Fruit fly (Drosophila melanogaster) whole organism, prepupa: Measurements from ENCODE around the gene Mms19.

Experiments
- Blimp-1 ChIP-seq: fragments of 200-800 bp; sonication (Bioruptor generic); optimal IDR thresholded peaks from 3 replicates; lab custom pipeline; 2017; ENCODE audit warnings: missing biosample characterization, missing genetic modification characterization, mild to moderate bottlenecking, moderate library complexity, missing genetic modification reagents
- CG10669 ChIP-seq: fragments of 200-800 bp; sonication (Bioruptor generic); optimal IDR thresholded peaks from 3 replicates; lab custom pipeline; 2018; ENCODE audit warnings: missing biosample characterization, mild to moderate bottlenecking, missing genetic modification characterization, moderate library complexity
- CG11294 ChIP-seq: fragments of 200-800 bp; sonication (Bioruptor generic); IDR thresholded peaks from 2 replicates; pipeline ENCODE4 v1.3.6; 2022; ENCODE audit warnings: missing biosample characterization, missing genetic modification characterization
- CG11762 ChIP-seq: fragments of 200-800 bp; sonication (Bioruptor generic); optimal IDR thresholded peaks from 3 replicates; lab custom pipeline; 2016; ENCODE audit warnings: missing biosample characterization, missing genetic modification characterization; ENCODE audit not compliant: insufficient read depth
- CG11902 ChIP-seq: fragments of 200-800 bp; sonication (Bioruptor generic); optimal IDR thresholded peaks from 3 replicates; lab custom pipeline; 2016; ENCODE audit warnings: missing biosample characterization, missing genetic modification characterization
- CG15336 ChIP-seq: fragments of 200-800 bp; sonication (Bioruptor generic); IDR thresholded peaks from 2 replicates; pipeline ENCODE4 v1.3.6; 2022; ENCODE audit warnings: missing biosample characterization, missing genetic modification characterization
- CG1621 ChIP-seq: fragments of 200-800 bp; sonication (Bioruptor generic); optimal IDR thresholded peaks from 3 replicates; lab custom pipeline; 2018; ENCODE audit warnings: missing biosample characterization, mild to moderate bottlenecking, missing genetic modification characterization
- CG3032 ChIP-seq: fragments of 200-800 bp; optimal IDR thresholded peaks from 2 replicates; lab custom pipeline; 2019; ENCODE audit warnings: missing biosample characterization, mild to moderate bottlenecking, missing genetic modification characterization, moderate library complexity
- CG31627 ChIP-seq: fragments of 200-800 bp; sonication (Bioruptor generic); optimal IDR thresholded peaks from 3 replicates; lab custom pipeline; 2016; ENCODE audit warnings: missing biosample characterization, missing genetic modification characterization
- CG32006 ChIP-seq: fragments of 200-800 bp; sonication (Bioruptor generic); optimal IDR thresholded peaks from 3 replicates; lab custom pipeline; 2017; ENCODE audit warnings: missing biosample characterization, mild to moderate bottlenecking, missing genetic modification characterization
- CG4318 ChIP-seq: fragments of 200-800 bp; sonication (Bioruptor generic); optimal IDR thresholded peaks from 3 replicates; lab custom pipeline; 2017; ENCODE audit warnings: missing biosample characterization, mild to moderate bottlenecking, missing genetic modification characterization
- CG6163 ChIP-seq: fragments of 200-800 bp; sonication (Bioruptor generic); IDR thresholded peaks from 3 replicates; pipeline ENCODE4 v1.3.6; 2022; ENCODE audit warnings: missing biosample characterization, missing genetic modification characterization
- CG6276 ChIP-seq: fragments of 200-800 bp; sonication (Bioruptor generic); optimal IDR thresholded peaks from 2 replicates; lab custom pipeline; 2017; ENCODE audit warnings: missing biosample characterization, mild to moderate bottlenecking, missing genetic modification characterization
- CG6808 ChIP-seq: fragments of 200-800 bp; sonication (Bioruptor generic); optimal IDR thresholded peaks from 3 replicates; lab custom pipeline; 2017; ENCODE audit warnings: missing biosample characterization, missing genetic modification characterization, mild to moderate bottlenecking, moderate library complexity, missing genetic modification reagents
- CG6854 ChIP-seq: fragments of 200-800 bp; sonication (Bioruptor generic); optimal IDR thresholded peaks from 2 replicates; lab custom pipeline; 2017; ENCODE audit warnings: missing biosample characterization, mild to moderate bottlenecking, missing genetic modification characterization
- CG7368 ChIP-seq: fragments of 200-800 bp; sonication (Bioruptor generic); optimal IDR thresholded peaks from 3 replicates; lab custom pipeline; 2016; ENCODE audit warnings: missing biosample characterization, missing genetic modification characterization
- CG8119 ChIP-seq: fragments of 200-800 bp; sonication (Bioruptor generic); IDR thresholded peaks from 3 replicates; pipeline ENCODE4 v1.3.6; 2022; ENCODE audit warnings: missing biosample characterization, missing genetic modification characterization
- CG8319 ChIP-seq: fragments of 200-800 bp; sonication (Bioruptor generic); optimal IDR thresholded peaks from 3 replicates; lab custom pipeline; 2016; ENCODE audit warnings: missing biosample characterization, missing genetic modification characterization
- CG8632 ChIP-seq: fragments of 200-800 bp; sonication (Bioruptor generic); optimal IDR thresholded peaks from 3 replicates; lab custom pipeline; 2016; ENCODE audit warnings: missing biosample characterization, missing genetic modification characterization
- CG9139 ChIP-seq: fragments of 200-800 bp; sonication (Bioruptor generic); optimal IDR thresholded peaks from 3 replicates; lab custom pipeline; 2017; ENCODE audit warnings: missing biosample characterization, mild to moderate bottlenecking, missing genetic modification characterization
- Eip75B ChIP-seq: fragments of 200-800 bp; sonication (Bioruptor generic); optimal IDR thresholded peaks from 3 replicates; lab custom pipeline; 2016; ENCODE audit warnings: missing biosample characterization, missing genetic modification characterization
- Eip78C ChIP-seq: fragments of 200-800 bp; sonication (Bioruptor generic); peaks from one replicate; lab custom pipeline; 2016; ENCODE audit warnings: missing biosample characterization, missing genetic modification characterization
- Eip93F ChIP-seq: fragments of 200-800 bp; sonication (Bioruptor generic); optimal IDR thresholded peaks from 2 replicates; lab custom pipeline; 2016; ENCODE audit warnings: missing biosample characterization, mild to moderate bottlenecking, missing genetic modification characterization
- Ets21C ChIP-seq: fragments of 200-800 bp; sonication (Bioruptor generic); optimal IDR thresholded peaks from 3 replicates; lab custom pipeline; 2016; ENCODE audit warnings: missing biosample characterization, missing genetic modification characterization
- Ets96B ChIP-seq: fragments of 200-800 bp; optimal IDR thresholded peaks from 2 replicates; lab custom pipeline; 2019; ENCODE audit warnings: missing biosample characterization, mild to moderate bottlenecking, missing genetic modification characterization, moderate library complexity
- Gug ChIP-seq: fragments of 200-800 bp; sonication (Bioruptor generic); IDR thresholded peaks from 2 replicates; pipeline ENCODE4 v1.3.6; 2022; ENCODE audit warnings: missing biosample characterization, missing genetic modification characterization
- Hr39 ChIP-seq: fragments of 200-800 bp; sonication (Bioruptor generic); optimal IDR thresholded peaks from 2 replicates; lab custom pipeline; 2016; ENCODE audit warnings: missing biosample characterization, missing genetic modification characterization
- Hr4 ChIP-seq: fragments of 200-800 bp; sonication (Bioruptor generic); optimal IDR thresholded peaks from 3 replicates; lab custom pipeline; 2016; ENCODE audit warnings: missing biosample characterization, missing genetic modification characterization
- Lpt ChIP-seq: fragments of 200-800 bp; sonication (Bioruptor generic); optimal IDR thresholded peaks from 3 replicates; lab custom pipeline; 2016; ENCODE audit warnings: missing biosample characterization, missing genetic modification characterization
- OdsH ChIP-seq: fragments of 200-800 bp; sonication (Bioruptor generic); optimal IDR thresholded peaks from 3 replicates; lab custom pipeline; 2016; ENCODE audit warnings: missing biosample characterization, missing genetic modification characterization
- Smox ChIP-seq: fragments of 200-800 bp; sonication (Bioruptor generic); optimal IDR thresholded peaks from 3 replicates; lab custom pipeline; 2016; ENCODE audit warnings: missing biosample characterization, missing genetic modification characterization
- Sox102F ChIP-seq: fragments of 200-800 bp; sonication (Bioruptor generic); optimal IDR thresholded peaks from 2 replicates; lab custom pipeline; 2016; ENCODE audit warnings: missing biosample characterization, mild to moderate bottlenecking, missing genetic modification characterization
- Sox14 ChIP-seq: fragments of 200-800 bp; sonication (Bioruptor generic); optimal IDR thresholded peaks from 3 replicates; lab custom pipeline; 2016; ENCODE audit warnings: missing biosample characterization, missing genetic modification characterization
- Sox15 ChIP-seq: fragments of 200-800 bp; sonication (Bioruptor generic); optimal IDR thresholded peaks from 3 replicates; lab custom pipeline; 2016; ENCODE audit warnings: missing biosample characterization, missing genetic modification characterization
- achi ChIP-seq: fragments of 200-800 bp; sonication (Bioruptor generic); optimal IDR thresholded peaks from 3 replicates; lab custom pipeline; 2016; ENCODE audit warnings: missing biosample characterization, missing genetic modification characterization
- acj6 ChIP-seq: fragments of 200-800 bp; sonication (Bioruptor generic); optimal IDR thresholded peaks from 3 replicates; lab custom pipeline; 2016; ENCODE audit warnings: missing biosample characterization, missing genetic modification characterization
- dac ChIP-seq: fragments of 200-800 bp; sonication (Bioruptor generic); optimal IDR thresholded peaks from 2 replicates; lab custom pipeline; 2017; ENCODE audit warnings: missing biosample characterization, mild to moderate bottlenecking, missing genetic modification characterization
- dsx ChIP-seq: fragments of 200-800 bp; optimal IDR thresholded peaks from 3 replicates; lab custom pipeline; 2019; ENCODE audit warnings: missing biosample characterization, mild to moderate bottlenecking, missing genetic modification characterization, moderate library complexity; ENCODE audit not compliant: poor library complexity, severe bottlenecking
- eg ChIP-seq: fragments of 200-800 bp; sonication (Bioruptor generic); IDR thresholded peaks from 3 replicates; pipeline ENCODE4 v1.3.6; 2022; ENCODE audit warnings: missing biosample characterization, missing genetic modification characterization
- esn ChIP-seq: fragments of 200-800 bp; sonication (Bioruptor generic); optimal IDR thresholded peaks from 2 replicates; lab custom pipeline; 2016; ENCODE audit warnings: missing biosample characterization, mild to moderate bottlenecking, missing genetic modification characterization, moderate library complexity
- fd59A ChIP-seq: fragments of 200-800 bp; sonication (Bioruptor generic); optimal IDR thresholded peaks from 2 replicates; lab custom pipeline; 2017; ENCODE audit warnings: missing biosample characterization, mild to moderate bottlenecking, missing genetic modification characterization, missing genetic modification reagents
- fd85E ChIP-seq: fragments of 200-800 bp; sonication (Bioruptor generic); optimal IDR thresholded peaks from 3 replicates; lab custom pipeline; 2016; ENCODE audit warnings: missing biosample characterization, missing genetic modification characterization
- fkh ChIP-seq: fragments of 200-800 bp; sonication (Bioruptor generic); optimal IDR thresholded peaks from 3 replicates; lab custom pipeline; 2017; ENCODE audit warnings: missing biosample characterization, mild to moderate bottlenecking, missing genetic modification characterization, moderate library complexity
- lz ChIP-seq: fragments of 200-800 bp; sonication (Bioruptor generic); optimal IDR thresholded peaks from 3 replicates; lab custom pipeline; 2016; ENCODE audit warnings: missing biosample characterization, missing genetic modification characterization
- net ChIP-seq: fragments of 200-800 bp; sonication (Bioruptor generic); optimal IDR thresholded peaks from 3 replicates; lab custom pipeline; 2016; ENCODE audit warnings: missing biosample characterization, missing genetic modification characterization
- pdm3 ChIP-seq: fragments of 200-800 bp; sonication (Bioruptor generic); optimal IDR thresholded peaks from 3 replicates; lab custom pipeline; 2016; ENCODE audit warnings: missing biosample characterization, missing genetic modification characterization
- salr ChIP-seq, 2 experiments: fragments of 200-800 bp; sonication (Bioruptor generic); optimal IDR thresholded peaks; 3 replicates each; lab custom pipeline; 2016 to 2018; ENCODE audit warnings: missing biosample characterization in 2 of 2, missing genetic modification characterization in 2 of 2, mild to moderate bottlenecking in 1 of 2
- spab ChIP-seq: fragments of 200-800 bp; sonication (Bioruptor generic); optimal IDR thresholded peaks from 2 replicates; lab custom pipeline; 2017; ENCODE audit warnings: missing biosample characterization, mild to moderate bottlenecking, missing genetic modification characterization, missing genetic modification reagents
- ss ChIP-seq, 2 experiments: fragments of 200-800 bp; sonication (Bioruptor generic); optimal IDR thresholded peaks; 2 replicates in 1 of 2; 3 replicates in 1 of 2; lab custom pipeline; 2017 to 2018; ENCODE audit warnings: mild to moderate bottlenecking in 2 of 2, missing biosample characterization in 2 of 2, missing genetic modification characterization in 2 of 2, moderate library complexity in 1 of 2
- topi ChIP-seq: fragments of 200-800 bp; sonication (Bioruptor generic); optimal IDR thresholded peaks from 3 replicates; lab custom pipeline; 2016; ENCODE audit warnings: missing biosample characterization, missing genetic modification characterization

Gene Mms19

dm6 chr3R:5250530-5251242, 18.3 kb downstream of the Mms19 start:
- TF ChIP-seq CG32006 (GFP tag; lab: Kevin White, UChicago) (peak; percentile 78), OdsH (GFP tag; lab: Kevin White, UChicago) (peak; percentile 74), CG8632 (peak; percentile 27), CG6276 (GFP tag; lab: Kevin White, UChicago) (peak; percentile 38), pdm3 (peak; percentile 67), Eip78C (GFP tag; lab: Kevin White, UChicago) (peak; percentile 81), CG31627 (peak; percentile 66), CG1621 (tag; lab: Kevin White, UChicago) (peak; percentile 37), net (peak; percentile 65), CG11762 (GFP tag; lab: Kevin White, UChicago) (peak; percentile 35), fd59A (GFP tag; lab: Kevin White, UChicago) (peak; percentile 25), Lpt (GFP tag; lab: Kevin White, UChicago) (peak; percentile 55), esn (GFP tag; lab: Kevin White, UChicago) (peak; percentile 73), Sox15 (peak; percentile 6), acj6 (GFP tag; lab: Kevin White, UChicago) (peak; percentile 73), dsx (peak; percentile 7), eg (peak; percentile 77), Eip93F (GFP tag; lab: Kevin White, UChicago) (peak; percentile 14), CG7368 (peak; percentile 54), CG11294 (GFP tag; lab: Robert Waterston, UW) (no peak), CG11902 (GFP tag; lab: Kevin White, UChicago) (peak; percentile 24), CG3032 (tag; lab: Kevin White, UChicago) (peak; percentile 54), CG6808 (GFP tag; lab: Kevin White, UChicago) (peak; percentile 31), spab (peak; percentile 24), lz (GFP tag; lab: Kevin White, UChicago) (peak; percentile 48), CG4318 (peak; percentile 69), Hr4 (peak; percentile 76), achi (GFP tag; lab: Kevin White, UChicago) (peak; percentile 60), CG15336 (GFP tag; lab: Robert Waterston, UW) (peak; percentile 63), Smox (GFP tag; lab: Kevin White, UChicago) (peak; percentile 61), Gug (peak; percentile 52), Ets96B (tag; lab: Kevin White, UChicago) (peak; percentile 72), Sox14 (GFP tag; lab: Kevin White, UChicago) (peak; percentile 47), CG10669 (peak; percentile 68), Eip75B (GFP tag; lab: Kevin White, UChicago) (peak; percentile 62), Sox102F (peak; percentile 57), ss (GFP tag; optimal IDR thresholded peaks at IDR 0.05; lab: Kevin White, UChicago) (peak in 1 of 2 experiments; percentile 58), CG8119 (peak; percentile 73; the same call in 2 of the 3 replicates), Ets21C (peak; percentile 7), CG9139 (GFP tag; lab: Kevin White, UChicago) (peak; percentile 11), salr (GFP tag; optimal IDR thresholded peaks at IDR 0.05; lab: Kevin White, UChicago) (peak; percentile 29 to 61), fkh (GFP tag; lab: Kevin White, UChicago) (no peak), Hr39 (GFP tag; lab: Kevin White, UChicago) (peak; percentile 71), dac (GFP tag; lab: Kevin White, UChicago) (peak; percentile 62), CG6854 (GFP tag; lab: Kevin White, UChicago) (no peak), topi (GFP tag; lab: Kevin White, UChicago) (peak; percentile 61), Blimp-1 (GFP tag; lab: Kevin White, UChicago) (no peak), CG6163 (GFP tag; lab: Robert Waterston, UW) (peak; percentile 82), fd85E (GFP tag; lab: Kevin White, UChicago) (peak; percentile 10), CG8319 (GFP tag; lab: Kevin White, UChicago) (peak; percentile 54)
